Fruit fly (Drosophila melanogaster): ENCODE measurements around the gene Reph.

Reph gene

DNA sequence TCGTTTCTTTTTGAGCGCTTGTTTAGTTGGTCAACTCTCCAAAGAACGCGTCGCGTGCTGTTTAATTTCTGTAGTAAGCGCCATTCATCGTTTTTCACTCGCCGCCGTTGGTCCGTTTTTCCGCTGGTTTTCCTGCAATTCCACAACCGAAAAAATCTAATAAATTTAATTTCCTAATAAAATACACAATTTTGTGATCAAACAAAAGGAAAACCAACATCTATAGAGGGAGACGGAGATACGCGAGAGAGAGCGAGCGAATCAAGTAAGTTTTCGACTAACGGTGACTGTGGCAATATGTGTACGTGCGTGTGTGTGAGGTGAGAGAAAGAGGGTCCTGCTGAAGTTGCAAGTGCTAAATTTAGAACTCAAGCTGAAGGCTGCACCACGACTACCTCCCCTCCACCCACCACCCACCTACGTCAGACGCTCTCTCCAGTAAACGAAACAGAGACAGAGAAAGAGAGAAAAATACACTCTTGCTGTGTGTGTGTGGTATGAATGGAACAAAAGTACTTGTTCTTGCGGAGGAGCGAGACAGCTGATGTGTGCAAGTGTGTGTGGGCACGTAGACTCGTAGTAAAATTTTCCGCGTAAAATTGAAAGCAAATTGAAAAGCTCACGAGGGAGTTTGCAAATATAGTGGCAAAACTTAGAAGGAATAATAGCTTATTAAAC is at the start of gene Reph (continued):
- TF ChIP-seq BtbVII (GFP tag; optimal IDR thresholded peaks at IDR 0.05) (peak; percentile 16), gcm (GFP tag; optimal IDR thresholded peaks at IDR 0.05) (no peak), CG13287 (GFP tag; IDR thresholded peaks at IDR 0.05; ENCODE audit: partially characterized antibody) (0 out of 2 replicates have a peak, but pooled peaks have one; percentile 21), nom (GFP tag; optimal IDR thresholded peaks at IDR 0.05) (no peak), CG18011 (GFP tag; optimal IDR thresholded peaks at IDR 0.05) (no peak), MESR4 (GFP tag; optimal IDR thresholded peaks at IDR 0.05) (no peak), hbn (GFP tag; IDR thresholded peaks at IDR 0.05; ENCODE audit: partially characterized antibody) (0 out of 2 replicates have a peak, but pooled peaks have one; percentile 34), Xrp1 (GFP tag; IDR thresholded peaks at IDR 0.05) (no peak), ab (GFP tag; optimal IDR thresholded peaks at IDR 0.05) (no peak), CG14441 (GFP tag; IDR thresholded peaks at IDR 0.05) (no peak; the same call in 1 of the 2 replicates), slou (GFP tag; optimal IDR thresholded peaks at IDR 0.05) (no peak), nerfin-1 (tag; optimal IDR thresholded peaks at IDR 0.05) (peak; percentile 27), ATbp (GFP tag; optimal IDR thresholded peaks at IDR 0.05) (no peak), prd (optimal IDR thresholded peaks at IDR 0.05) (no peak), prd (GFP tag; IDR thresholded peaks at IDR 0.05) (no peak), Elba2 (GFP tag; optimal IDR thresholded peaks at IDR 0.05) (no peak), CG4707 (GFP tag; optimal IDR thresholded peaks at IDR 0.05) (peak; percentile 9), mirr (GFP tag; optimal IDR thresholded peaks at IDR 0.05) (peak; percentile 61), HLH4C (GFP tag; IDR thresholded peaks at IDR 0.05; ENCODE audit: partially characterized antibody) (no peak), dm (GFP tag; optimal IDR thresholded peaks at IDR 0.05) (no peak), tna (GFP tag; IDR thresholded peaks at IDR 0.05; ENCODE audit: partially characterized antibody) (no peak), Bdp1 (GFP tag; optimal IDR thresholded peaks at IDR 0.05) (no peak), CG11085 (GFP tag; IDR thresholded peaks at IDR 0.05) (no peak), CG8478 (optimal IDR thresholded peaks at IDR 0.05) (peak; percentile 94), CG7357 (GFP tag; IDR thresholded peaks at IDR 0.05) (no peak), CG4730 (GFP tag; IDR thresholded peaks at IDR 0.05) (no peak), Bteb2 (GFP tag; optimal IDR thresholded peaks at IDR 0.05) (no peak), CG12071 (GFP tag; optimal IDR thresholded peaks at IDR 0.05) (peak; percentile 57), sob (GFP tag; IDR thresholded peaks at IDR 0.05) (0 out of 2 replicates have a peak, but pooled peaks have one; percentile 11), Opbp (GFP tag; IDR thresholded peaks at IDR 0.05; ENCODE audit: partially characterized antibody) (no peak)

DNA sequence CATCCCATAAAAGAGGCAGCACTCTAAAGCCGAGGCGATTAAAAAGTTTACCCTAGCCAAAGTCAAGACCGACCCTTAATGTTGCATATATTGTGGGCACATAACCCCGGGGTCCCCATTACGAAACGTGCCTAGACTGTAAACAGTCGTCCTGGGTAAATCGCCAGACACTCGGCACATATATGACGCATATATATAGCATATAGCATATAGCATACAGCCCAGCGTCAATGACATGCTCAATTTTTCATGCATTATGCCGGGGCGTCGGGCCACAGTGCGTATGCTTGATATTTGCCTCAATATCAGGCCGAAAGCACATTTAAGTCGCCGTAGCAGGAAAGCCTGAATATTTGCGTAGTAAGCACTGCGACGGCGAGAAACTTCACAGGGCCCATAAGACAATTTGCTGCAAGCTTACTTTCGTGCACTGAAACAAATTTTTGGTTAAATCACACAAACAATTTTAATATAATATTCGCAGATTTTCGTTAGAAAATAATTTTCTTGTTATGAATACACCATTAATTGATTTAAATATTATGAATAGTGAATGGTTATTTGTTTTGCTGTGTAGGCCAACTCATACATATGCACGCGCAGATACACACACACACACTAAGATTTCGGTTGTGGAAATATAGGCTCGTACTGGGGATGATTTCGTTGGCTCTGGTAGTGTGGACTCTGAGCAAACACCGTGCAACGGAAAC is 48.4 kb upstream of the Reph start:
- TF ChIP-seq fu2 (GFP tag; optimal IDR thresholded peaks at IDR 0.05): no peak
- peak; percentile 2 for TF ChIP-seq pho (GFP tag; optimal IDR thresholded peaks at IDR 0.05)
- peak; percentile 27 for TF ChIP-seq CG30403 (GFP tag; optimal IDR thresholded peaks at IDR 0.05)
- peak; percentile 34 for TF ChIP-seq NfI (GFP tag; optimal IDR thresholded peaks at IDR 0.05)
- TF ChIP-seq lab (GFP tag; optimal IDR thresholded peaks at IDR 0.05): peak; percentile 84
- TF ChIP-seq Med (GFP tag): peak; percentile 58
- TF ChIP-seq kni (GFP tag; optimal IDR thresholded peaks at IDR 0.05): no peak
- TF ChIP-seq CG10366 (GFP tag; IDR thresholded peaks at IDR 0.05): 0 out of 2 replicates have a peak, but pooled peaks have one; percentile 7
- TF ChIP-seq CG3281 (GFP tag; optimal IDR thresholded peaks at IDR 0.05): peak; percentile 62
- no peak for TF ChIP-seq CG43689 (GFP tag; IDR thresholded peaks at IDR 0.05)
- TF ChIP-seq CG8359 (GFP tag; optimal IDR thresholded peaks at IDR 0.05; ENCODE audit: borderline replicate concordance): no peak
- TF ChIP-seq CG6854 (GFP tag; optimal IDR thresholded peaks at IDR 0.05): no peak
- TF ChIP-seq CG11696 (GFP tag; IDR thresholded peaks at IDR 0.05): no peak
- no peak for TF ChIP-seq tx (GFP tag; optimal IDR thresholded peaks at IDR 0.05)
- peak; percentile 19 for TF ChIP-seq ind (GFP tag; optimal IDR thresholded peaks at IDR 0.05)
- peak; percentile 41 for TF ChIP-seq CG13424 (tag; optimal IDR thresholded peaks at IDR 0.05)
- no peak for TF ChIP-seq pros (GFP tag; optimal IDR thresholded peaks at IDR 0.05)
- TF ChIP-seq zen (tag; optimal IDR thresholded peaks at IDR 0.05): no peak
- peak; percentile 25; the same call in 1 of the 2 replicates for TF ChIP-seq E2f2 (GFP tag; IDR thresholded peaks at IDR 0.05)
